Fruit fly (Drosophila melanogaster) whole organism, wandering third instar larva: ENCODE data around the gene CG43675.

Experiments
- Mio ChIP-seq: sonication (Bioruptor generic); optimal IDR thresholded peaks from 2 replicates; lab custom pipeline; 2016; ENCODE audit warnings: missing biosample characterization, missing genetic modification characterization
- lola ChIP-seq: fragments of >200 bp; optimal IDR thresholded peaks from 2 replicates; lab custom pipeline; 2017; ENCODE audit warnings: missing biosample characterization, missing genetic modification characterization

dm6 chr3R:9343645-9344044, 11.7 kb upstream of the CG43675 start:
- TF ChIP-seq Mio, result no peak
- no peak for TF ChIP-seq lola
